Worm (Caenorhabditis elegans) whole organism, early embryonic: Measurements from ENCODE around the gene asp-4.

ENCODE experiments used
- ama-1 ChIP-seq: fragments of 150-350 bp; optimal IDR thresholded peaks from 2 replicates; lab custom pipeline; 2014
- ceh-36 ChIP-seq: sonication (generic microtip); optimal IDR thresholded peaks from 2 replicates; lab custom pipeline; 2016; ENCODE audit warnings: missing genetic modification characterization, inconsistent platforms, missing compliant biosample characterization
- ets-7 ChIP-seq: sonication (generic microtip); optimal IDR thresholded peaks from 2 replicates; lab custom pipeline; 2016; ENCODE audit warnings: missing genotype, missing genetic modification characterization, missing compliant biosample characterization
- flt-1 ChIP-seq: fragments of 200-800 bp; sonication (Bioruptor generic); IDR thresholded peaks from 2 replicates; pipeline ENCODE4 v1.3.6; 2022; ENCODE audit warnings: missing genetic modification characterization, missing compliant biosample characterization
- hmg-4 ChIP-seq: fragments of 200-800 bp; sonication (Bioruptor generic); optimal IDR thresholded peaks from 2 replicates; lab custom pipeline; 2018; ENCODE audit warnings: mild to moderate bottlenecking, missing genetic modification characterization, missing compliant biosample characterization
- hnd-1 ChIP-seq: sonication (generic microtip); optimal IDR thresholded peaks from 2 replicates; lab custom pipeline; 2016; ENCODE audit warnings: missing genetic modification characterization, missing compliant biosample characterization
- scrt-1 ChIP-seq: fragments of 200-800 bp; sonication (Bioruptor generic); IDR thresholded peaks from 2 replicates; pipeline ENCODE4 v1.3.6; 2022; ENCODE audit warnings: missing genetic modification characterization, missing compliant biosample characterization
- sea-1 ChIP-seq: fragments of 200-800 bp; sonication (Bioruptor generic); conservative IDR thresholded peaks from 2 replicates; pipeline ENCODE4 v1.3.6; 2022; ENCODE audit warnings: missing genetic modification characterization, missing compliant biosample characterization
- tbx-37 ChIP-seq: fragments of 200-800 bp; sonication (Bioruptor generic); conservative IDR thresholded peaks from 2 replicates; pipeline ENCODE4 v1.3.6; 2022; ENCODE audit warnings: missing genetic modification reagents, missing genetic modification characterization, missing compliant biosample characterization

DNA sequence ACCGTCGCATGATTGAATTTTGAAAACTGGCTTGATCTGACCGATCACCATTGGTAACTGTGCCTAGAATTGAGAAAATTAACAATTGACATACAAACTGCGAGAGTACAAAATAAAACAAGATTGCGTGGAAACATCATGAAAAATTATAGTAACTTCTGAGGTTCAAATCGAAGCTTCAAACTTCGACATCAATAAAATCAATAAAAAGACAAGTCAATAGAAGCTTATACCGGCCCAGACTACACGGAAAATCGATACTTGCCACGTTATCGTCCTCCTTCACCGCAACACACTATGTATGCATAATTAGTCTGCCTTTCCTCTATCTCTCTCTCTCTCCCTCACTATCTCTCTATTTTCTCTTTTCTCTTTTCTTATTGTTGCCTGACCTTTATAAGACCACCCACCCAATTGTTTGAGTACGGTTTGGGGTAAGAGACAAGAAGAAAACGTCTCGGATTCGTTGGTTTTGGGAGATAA, 5.4 kb upstream of the asp-4 start, which contains the start of gene skr-21:
- no peak for TF ChIP-seq hnd-1 (tag; lab: Kevin White, UChicago)
- TF ChIP-seq ama-1: no peak
- no peak for TF ChIP-seq tbx-37 (GFP tag; lab: Robert Waterston, UW)
- TF ChIP-seq ets-7 (tag; lab: Kevin White, UChicago): no peak
- TF ChIP-seq ceh-36 (tag; lab: Kevin White, UChicago): no peak
- TF ChIP-seq flt-1 (GFP tag; lab: Robert Waterston, UW): no peak
- 0 out of 2 replicates have a peak, but pooled peaks have one; percentile 27 for TF ChIP-seq sea-1 (GFP tag; lab: Robert Waterston, UW)
- no peak for TF ChIP-seq hmg-4
- TF ChIP-seq scrt-1 (GFP tag; lab: Robert Waterston, UW): no peak
